Worm (Caenorhabditis elegans): ENCODE results near the gene F10D2.10.

F10D2.10 gene

DNA sequence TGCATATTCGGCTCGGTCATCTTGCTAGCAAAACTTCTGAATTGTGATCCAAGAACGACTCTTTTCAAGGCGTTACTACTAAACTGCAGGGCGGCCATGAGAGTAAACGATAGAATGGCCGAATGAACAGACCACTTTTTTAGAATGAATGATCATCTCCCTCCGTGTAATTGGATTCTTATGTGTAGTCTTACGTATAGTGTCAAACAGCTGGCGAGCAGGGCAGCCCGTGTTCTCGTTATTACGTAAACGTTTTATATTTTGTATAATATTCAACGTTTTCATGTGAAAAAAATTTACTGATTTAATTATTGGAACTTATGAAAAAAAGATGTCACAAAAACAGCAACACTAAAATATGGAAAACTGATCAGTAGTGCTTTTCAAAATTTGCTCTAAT lies at the start of gene F10D2.10:
F10D2.10 (minus strand) TSS at position 101 of the 400 bp plus-strand sequence.
- peak; percentile 68 for TF ChIP-seq aha-1 (tag)
- no peak for TF ChIP-seq nhr-42 (GFP tag; IDR thresholded peaks at IDR 0.05)

ce11 chrV:7201353-7201752 lies 45.4 kb upstream of the F10D2.10 start:
- TF ChIP-seq unc-62 (GFP tag; optimal IDR thresholded peaks at IDR 0.05 in 1 of 2) (peak in 1 of 2 experiments; percentile 94), unc-62 (tag; optimal IDR thresholded peaks at IDR 0.05) (no peak), zip-11 (GFP tag; IDR thresholded peaks at IDR 0.05) (no peak), D1046.2 (GFP tag; IDR thresholded peaks at IDR 0.05) (no peak), duxl-1 (tag; optimal IDR thresholded peaks at IDR 0.05; ENCODE audit: poor library complexity) (no peak)

- TF ChIP-seq daf-16 (GFP tag; optimal IDR thresholded peaks at IDR 0.05) (no peak), daf-16 (tag; optimal IDR thresholded peaks at IDR 0.05) (peak; percentile 9), set-16 (GFP tag; IDR thresholded peaks at IDR 0.05) (no peak)
Measured at ce11 chrV:7199932-7200331, 44.0 kb upstream of the F10D2.10 start, which contains the start of gene F09G2.1. TSS of gene F09G2.1 (plus strand) at chrV:7200232.

ce11 chrV:7199077-7199476 lies 43.1 kb upstream of the F10D2.10 start:
- TF ChIP-seq lsy-2 (tag; optimal IDR thresholded peaks at IDR 0.05) (no peak), nhr-42 (GFP tag; IDR thresholded peaks at IDR 0.05) (no peak), ces-1 (GFP tag; optimal IDR thresholded peaks at IDR 0.05) (no peak), snpc-1.2 (GFP tag; IDR thresholded peaks at IDR 0.05) (peak; percentile 53; the same call in 1 of the 2 replicates), nhr-28 (tag; optimal IDR thresholded peaks at IDR 0.05) (no peak), dmd-9 (GFP tag; IDR thresholded peaks at IDR 0.05) (no peak), F49E8.2 (tag; optimal IDR thresholded peaks at IDR 0.05; ENCODE audit: borderline replicate concordance) (peak; percentile 36)

DNA sequence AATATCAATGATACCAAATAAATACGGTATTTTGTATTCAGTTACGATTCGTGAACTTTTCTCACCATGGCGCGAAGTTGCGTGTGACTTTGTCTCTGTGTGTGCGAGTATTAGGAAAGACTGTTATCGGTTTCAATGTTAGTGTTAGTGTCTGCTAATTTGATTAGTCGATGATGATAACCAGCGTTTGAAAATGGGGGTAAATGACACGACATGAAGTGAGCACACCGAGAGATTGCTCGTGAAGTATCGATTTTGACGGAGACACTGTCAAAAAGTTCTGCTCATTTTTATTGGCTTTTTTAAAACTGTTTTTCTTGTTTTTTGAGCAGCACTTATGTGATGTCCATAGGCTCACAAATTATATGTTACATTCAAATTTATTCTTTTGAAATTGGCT lies 42.4 kb upstream of the F10D2.10 start:
- TF ChIP-seq unc-62 (GFP tag; optimal IDR thresholded peaks at IDR 0.05 in 1 of 2) (peak in 1 of 2 experiments; percentile 72), unc-62 (tag; optimal IDR thresholded peaks at IDR 0.05) (no peak), attf-4 (tag; optimal IDR thresholded peaks at IDR 0.05) (no peak), spr-1 (tag; optimal IDR thresholded peaks at IDR 0.05) (no peak), mxl-3 (GFP tag; optimal IDR thresholded peaks at IDR 0.05) (no peak), R02D3.7 (tag; optimal IDR thresholded peaks at IDR 0.05) (no peak), php-3 (GFP tag; IDR thresholded peaks at IDR 0.05) (peak; percentile 58), dpl-1 (GFP tag; optimal IDR thresholded peaks at IDR 0.05) (no peak), dmd-6 (GFP tag; IDR thresholded peaks at IDR 0.05) (peak; percentile 73), hlh-11 (tag; optimal IDR thresholded peaks at IDR 0.05) (peak; percentile 71), nhr-10 (tag; optimal IDR thresholded peaks at IDR 0.05) (no peak), ZK337.2 (GFP tag; IDR thresholded peaks at IDR 0.05) (no peak), ces-1 (GFP tag; optimal IDR thresholded peaks at IDR 0.05) (no peak), madf-9 (GFP tag; conservative IDR thresholded peaks at IDR 0.05) (no peak), duxl-1 (tag; optimal IDR thresholded peaks at IDR 0.05; ENCODE audit: poor library complexity) (peak; percentile 57), ama-1 (optimal IDR thresholded peaks at IDR 0.05) (peak; percentile 83), lsy-2 (tag; optimal IDR thresholded peaks at IDR 0.05) (peak in 1 of 2 experiments; percentile 21), fos-1 (tag; optimal IDR thresholded peaks at IDR 0.05) (no peak), vab-7 (GFP tag; IDR thresholded peaks at IDR 0.05) (no peak), dmd-8 (GFP tag; IDR thresholded peaks at IDR 0.05) (no peak), ztf-11 (tag; optimal IDR thresholded peaks at IDR 0.05) (no peak), arid-1 (GFP tag; conservative IDR thresholded peaks at IDR 0.05) (peak; percentile 59; the same call in 1 of the 2 replicates), T26A8.4 (GFP tag; IDR thresholded peaks at IDR 0.05) (0 out of 2 replicates have a peak, but pooled peaks have one; percentile 37), dve-1 (tag; optimal IDR thresholded peaks at IDR 0.05; ENCODE audit: insufficient read depth) (peak; percentile 84), nhr-111 (GFP tag; optimal IDR thresholded peaks at IDR 0.05) (no peak), zag-1 (tag; optimal IDR thresholded peaks at IDR 0.05) (no peak), F49E8.2 (tag; optimal IDR thresholded peaks at IDR 0.05; ENCODE audit: borderline replicate concordance) (no peak), daf-12 (tag; optimal IDR thresholded peaks at IDR 0.05) (no peak), nhr-102 (tag; optimal IDR thresholded peaks at IDR 0.05) (peak; percentile 63), nhr-42 (GFP tag; IDR thresholded peaks at IDR 0.05) (0 out of 2 replicates have a peak, but pooled peaks have one; percentile 10), lin-13 (GFP tag; optimal IDR thresholded peaks at IDR 0.05) (peak; percentile 74), lin-1 (GFP tag; IDR thresholded peaks at IDR 0.05) (0 out of 2 replicates have a peak, but pooled peaks have one; percentile 28), ceh-82 (tag; optimal IDR thresholded peaks at IDR 0.05) (no peak), unc-130 (GFP tag; optimal IDR thresholded peaks at IDR 0.05) (peak; percentile 2)
